Worm (Caenorhabditis elegans): ENCODE measurements around the gene dod-6.

Gene dod-6

ce11 chrIII:10197416-10197815 is at the start of gene dod-6:
Gene dod-6 (plus strand): TSS chrIII:10197716.
- TF ChIP-seq unc-62 (GFP tag; optimal IDR thresholded peaks at IDR 0.05): no peak
- no peak for TF ChIP-seq nhr-28 (tag; optimal IDR thresholded peaks at IDR 0.05)
- TF ChIP-seq vab-15 (tag; optimal IDR thresholded peaks at IDR 0.05): no peak
- no peak for TF ChIP-seq alr-1 (tag; optimal IDR thresholded peaks at IDR 0.05; ENCODE audit: borderline replicate concordance)
- TF ChIP-seq elt-2 (tag; optimal IDR thresholded peaks at IDR 0.05): no peak
- no peak for TF ChIP-seq ztf-4 (tag; optimal IDR thresholded peaks at IDR 0.05)
- TF ChIP-seq nhr-237 (tag; optimal IDR thresholded peaks at IDR 0.05): no peak
- no peak for TF ChIP-seq egl-13 (tag; optimal IDR thresholded peaks at IDR 0.05)
- no peak for TF ChIP-seq unc-86 (tag; optimal IDR thresholded peaks at IDR 0.05)
- no peak for TF ChIP-seq nhr-12 (tag; optimal IDR thresholded peaks at IDR 0.05)
- TF ChIP-seq tbx-2 (tag; optimal IDR thresholded peaks at IDR 0.05): no peak
- TF ChIP-seq hpl-2 (GFP tag; optimal IDR thresholded peaks at IDR 0.05): no peak
- no peak for TF ChIP-seq mep-1 (tag; optimal IDR thresholded peaks at IDR 0.05)
- TF ChIP-seq nhr-19 (GFP tag; conservative IDR thresholded peaks at IDR 0.05): no peak
- no peak for TF ChIP-seq swsn-7 (tag; optimal IDR thresholded peaks at IDR 0.05)
- no peak for TF ChIP-seq blmp-1 (tag; optimal IDR thresholded peaks at IDR 0.05)
- TF ChIP-seq tlp-1 (tag; optimal IDR thresholded peaks at IDR 0.05): no peak
- TF ChIP-seq efl-1 (optimal IDR thresholded peaks at IDR 0.05): no peak
- no peak for TF ChIP-seq efl-1 (GFP tag; optimal IDR thresholded peaks at IDR 0.05 in 1 of 2)

DNA sequence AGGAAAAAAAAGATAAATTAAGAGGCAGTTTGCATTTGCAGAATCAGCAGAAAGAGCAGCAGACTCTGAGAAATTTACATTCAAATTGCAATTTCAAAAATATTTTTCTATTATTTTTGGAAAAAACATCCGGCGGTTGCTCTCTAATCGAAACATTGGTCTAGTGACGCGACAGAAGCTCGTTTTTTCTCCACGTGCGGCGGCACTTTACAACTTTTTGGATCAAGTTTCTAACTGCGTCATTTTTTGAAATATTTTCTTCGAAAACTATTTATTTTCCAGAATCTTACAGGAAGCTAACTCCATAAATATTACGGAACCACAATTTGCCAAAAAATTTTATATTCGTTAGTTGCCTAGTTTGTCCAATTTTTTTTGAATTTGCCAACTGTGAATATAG is 47.6 kb upstream of the dod-6 start:
- no peak for TF ChIP-seq efl-1 (optimal IDR thresholded peaks at IDR 0.05)
- TF ChIP-seq efl-1 (GFP tag; optimal IDR thresholded peaks at IDR 0.05 in 1 of 2): peak in 1 of 2 experiments; percentile 53
- TF ChIP-seq mef-2 (tag; optimal IDR thresholded peaks at IDR 0.05): no peak
- TF ChIP-seq sup-37 (GFP tag; optimal IDR thresholded peaks at IDR 0.05): no peak
- no peak for TF ChIP-seq hpl-2 (GFP tag; optimal IDR thresholded peaks at IDR 0.05)
- no peak for TF ChIP-seq C04F5.9 (tag; optimal IDR thresholded peaks at IDR 0.05)
- TF ChIP-seq ets-5 (GFP tag; IDR thresholded peaks at IDR 0.05): no peak
- TF ChIP-seq ceh-90 (tag; optimal IDR thresholded peaks at IDR 0.05): no peak
- no peak for TF ChIP-seq efl-3 (GFP tag; optimal IDR thresholded peaks at IDR 0.05)
- no peak for TF ChIP-seq nhr-90 (tag; optimal IDR thresholded peaks at IDR 0.05; ENCODE audit: poor library complexity)
- TF ChIP-seq nhr-71 (tag; optimal IDR thresholded peaks at IDR 0.05): peak; percentile 15
- TF ChIP-seq Y116A8C.19 (tag; optimal IDR thresholded peaks at IDR 0.05; ENCODE audit: borderline replicate concordance): no peak

DNA sequence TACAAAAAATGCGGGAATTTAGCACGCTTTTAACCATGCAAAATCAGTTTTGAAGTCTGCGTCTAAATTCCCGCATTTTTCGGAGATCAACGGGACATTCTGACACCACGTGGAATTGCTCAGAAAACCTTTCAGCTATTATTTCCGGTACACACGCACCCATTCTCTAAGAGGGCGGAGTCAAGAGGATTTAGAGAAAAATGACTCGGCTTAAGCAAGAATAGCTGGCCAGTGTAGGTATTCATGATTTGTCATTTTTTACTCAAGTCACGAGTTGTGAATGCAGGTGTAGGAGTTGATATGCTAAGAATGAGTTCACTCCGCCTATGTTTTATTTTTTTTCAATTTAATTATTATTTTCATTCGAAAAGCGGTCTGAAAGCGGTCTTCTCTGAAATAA is 46.8 kb upstream of the dod-6 start:
- peak; percentile 60 for TF ChIP-seq dsc-1 (tag; optimal IDR thresholded peaks at IDR 0.05)
- peak; percentile 67 for TF ChIP-seq nhr-71 (tag; optimal IDR thresholded peaks at IDR 0.05)
- peak; percentile 8 for TF ChIP-seq snu-23 (GFP tag; optimal IDR thresholded peaks at IDR 0.05)
- peak; percentile 32 for TF ChIP-seq swsn-7 (tag; optimal IDR thresholded peaks at IDR 0.05)
- TF ChIP-seq sox-4 (tag; optimal IDR thresholded peaks at IDR 0.05): peak; percentile 77
- peak; percentile 14 to 44 for TF ChIP-seq lsy-2 (tag; optimal IDR thresholded peaks at IDR 0.05)
- TF ChIP-seq nhr-47 (tag; optimal IDR thresholded peaks at IDR 0.05): peak; percentile 61
- no peak for TF ChIP-seq unc-86 (tag; optimal IDR thresholded peaks at IDR 0.05)
- TF ChIP-seq irx-1 (tag; optimal IDR thresholded peaks at IDR 0.05): no peak
- TF ChIP-seq fkh-8 (tag; optimal IDR thresholded peaks at IDR 0.05): peak; percentile 93
- no peak for TF ChIP-seq lir-3 (tag; optimal IDR thresholded peaks at IDR 0.05; ENCODE audit: poor library complexity)
- no peak for TF ChIP-seq efl-1 (optimal IDR thresholded peaks at IDR 0.05)
- TF ChIP-seq efl-1 (GFP tag; optimal IDR thresholded peaks at IDR 0.05 in 1 of 2): peak in 1 of 2 experiments; percentile 80
- peak in 1 of 2 experiments; percentile 1 for TF ChIP-seq lin-35 (GFP tag; optimal IDR thresholded peaks at IDR 0.05)
- no peak for TF ChIP-seq lin-15B (tag; optimal IDR thresholded peaks at IDR 0.05)
- peak; percentile 40 for TF ChIP-seq pax-3 (tag; optimal IDR thresholded peaks at IDR 0.05)
- TF ChIP-seq lin-14 (GFP tag; optimal IDR thresholded peaks at IDR 0.05): peak; percentile 51
